Worm (Caenorhabditis elegans): ENCODE measurements around the gene grl-18.

DNA sequence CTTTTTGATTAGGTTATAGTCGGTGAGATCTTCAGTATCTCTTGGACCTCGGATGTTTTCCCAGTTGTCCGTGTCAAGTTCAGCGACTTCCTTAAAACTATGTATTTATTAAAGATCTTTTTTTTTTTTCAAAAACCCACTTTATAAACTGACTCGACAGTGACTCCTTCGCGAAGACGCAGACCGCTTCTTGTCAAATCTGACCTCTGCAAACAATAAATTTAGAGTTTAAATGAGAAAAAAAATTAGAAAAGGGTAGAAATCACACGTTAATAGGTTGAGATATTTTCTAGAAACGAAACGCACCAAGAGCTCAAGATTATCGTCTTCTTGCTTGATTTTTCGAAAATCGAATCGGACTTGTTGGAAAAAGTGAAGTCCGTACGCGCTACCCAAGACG lies 47.1 kb upstream of the grl-18 start, which contains the start of gene C24G6.8:
- no peak for TF ChIP-seq ama-1 (optimal IDR thresholded peaks at IDR 0.05)
- no peak for TF ChIP-seq aly-2 (tag; optimal IDR thresholded peaks at IDR 0.05)
- TF ChIP-seq pqm-1 (tag; optimal IDR thresholded peaks at IDR 0.05), result no peak
- no peak for TF ChIP-seq nfya-1 (tag; optimal IDR thresholded peaks at IDR 0.05; ENCODE audit: insufficient read depth)
- TF ChIP-seq nhr-25 (tag; optimal IDR thresholded peaks at IDR 0.05), result no peak
- TF ChIP-seq unc-39 (tag; optimal IDR thresholded peaks at IDR 0.05), result no peak
- no peak for TF ChIP-seq zag-1 (tag; optimal IDR thresholded peaks at IDR 0.05)
- no peak for TF ChIP-seq nhr-76 (tag; optimal IDR thresholded peaks at IDR 0.05)
- no peak for TF ChIP-seq fkh-10 (GFP tag; optimal IDR thresholded peaks at IDR 0.05)
- no peak for TF ChIP-seq skn-1 (tag; optimal IDR thresholded peaks at IDR 0.05)
- TF ChIP-seq elt-3 (tag; optimal IDR thresholded peaks at IDR 0.05), result no peak
- no peak for TF ChIP-seq nhr-28 (tag; optimal IDR thresholded peaks at IDR 0.05)
- TF ChIP-seq sea-2 (GFP tag; optimal IDR thresholded peaks at IDR 0.05), result no peak
